Fruit fly (Drosophila melanogaster) whole organism, pupa: ENCODE results near the gene Ada1-2.

ENCODE experiments used
- CG17806 ChIP-seq: fragments of 200-800 bp; sonication (Bioruptor generic); optimal IDR thresholded peaks from 2 replicates; lab custom pipeline; 2018; ENCODE audit warnings: missing biosample characterization, mild to moderate bottlenecking, missing genetic modification characterization, moderate library complexity
- Pif1A ChIP-seq: fragments of 200-800 bp; sonication (Bioruptor generic); optimal IDR thresholded peaks from 3 replicates; lab custom pipeline; 2016; ENCODE audit warnings: missing biosample characterization, missing genetic modification characterization
- Pif1B ChIP-seq: fragments of 200-800 bp; sonication (Bioruptor generic); optimal IDR thresholded peaks from 3 replicates; lab custom pipeline; 2016; ENCODE audit warnings: missing biosample characterization, missing genetic modification characterization

- peak; percentile 63 for TF ChIP-seq Pif1A
- peak; percentile 61 for TF ChIP-seq CG17806
- peak; percentile 77 for TF ChIP-seq Pif1B (GFP tag; lab: Kevin White, UChicago)
These were observed 34.0 kb downstream of the Ada1-2 start for dm6 chr2L:12026458-12027431.
